Fruit fly (Drosophila melanogaster) whole organism, embryonic: Measurements from ENCODE around the gene ovm.

Experiments used
- Adf1 ChIP-seq: fragments of 200-800 bp; sonication (Bioruptor generic); IDR thresholded peaks from 2 replicates; pipeline ENCODE4 v1.3.6; 2022; ENCODE audit warnings: missing biosample characterization, missing genetic modification characterization
- Antp ChIP-seq: fragments of 200-800 bp; sonication (Bioruptor generic); optimal IDR thresholded peaks from 3 replicates; lab custom pipeline; 2016; ENCODE audit warnings: missing biosample characterization, missing genetic modification characterization
- B-H2 ChIP-seq: fragments of 200-800 bp; sonication (Bioruptor generic); optimal IDR thresholded peaks from 2 replicates; lab custom pipeline; 2018; ENCODE audit warnings: missing biosample characterization, mild to moderate bottlenecking, missing genetic modification characterization
- Bdp1 ChIP-seq: fragments of 200-800 bp; sonication (Bioruptor generic); optimal IDR thresholded peaks from 3 replicates; lab custom pipeline; 2016; ENCODE audit warnings: missing biosample characterization, missing genetic modification characterization
- CG10431 ChIP-seq: fragments of 200-800 bp; sonication (Bioruptor generic); optimal IDR thresholded peaks from 3 replicates; lab custom pipeline; 2018; ENCODE audit warnings: missing biosample characterization, mild to moderate bottlenecking, missing genetic modification characterization
- CG12744 ChIP-seq: fragments of 200-800 bp; sonication (Bioruptor generic); optimal IDR thresholded peaks from 2 replicates; lab custom pipeline; 2016; ENCODE audit warnings: missing biosample characterization, missing genetic modification characterization
- CG13424 ChIP-seq: fragments of 200-800 bp; sonication (Bioruptor generic); optimal IDR thresholded peaks from 2 replicates; lab custom pipeline; 2019; ENCODE audit warnings: missing biosample characterization, mild to moderate bottlenecking, missing genetic modification characterization, moderate library complexity
- CG15514 ChIP-seq: fragments of 200-800 bp; sonication (Bioruptor generic); optimal IDR thresholded peaks from 3 replicates; lab custom pipeline; 2017; ENCODE audit warnings: missing biosample characterization, missing genetic modification characterization, mild to moderate bottlenecking, moderate library complexity, missing genetic modification reagents
- CG17385 ChIP-seq: fragments of 200-800 bp; sonication (Bioruptor generic); optimal IDR thresholded peaks from 3 replicates; lab custom pipeline; 2018; ENCODE audit warnings: missing biosample characterization, mild to moderate bottlenecking, missing genetic modification characterization
- CG18262 ChIP-seq: fragments of 200-800 bp; optimal IDR thresholded peaks from 3 replicates; lab custom pipeline; 2019; ENCODE audit warnings: missing biosample characterization, mild to moderate bottlenecking, missing genetic modification characterization, moderate library complexity
- CG2712 ChIP-seq: fragments of 200-800 bp; optimal IDR thresholded peaks from 3 replicates; lab custom pipeline; 2019; ENCODE audit warnings: missing biosample characterization, mild to moderate bottlenecking, missing genetic modification characterization, moderate library complexity
- CG30431 ChIP-seq: fragments of 200-800 bp; sonication (Bioruptor generic); optimal IDR thresholded peaks from 2 replicates; lab custom pipeline; 2017; ENCODE audit warnings: missing biosample characterization, missing genetic modification characterization
- CG31365 ChIP-seq: fragments of 200-800 bp; sonication (Bioruptor generic); optimal IDR thresholded peaks from 2 replicates; lab custom pipeline; 2018; ENCODE audit warnings: missing biosample characterization, mild to moderate bottlenecking, missing genetic modification characterization
- CG32767 ChIP-seq: fragments of 200-800 bp; sonication (Bioruptor generic); IDR thresholded peaks from 2 replicates; pipeline ENCODE4 v1.3.6; 2022; ENCODE audit warnings: missing biosample characterization, missing genetic modification characterization
- CG3407 ChIP-seq: fragments of 200-800 bp; sonication (Bioruptor generic); optimal IDR thresholded peaks from 2 replicates; lab custom pipeline; 2018; ENCODE audit warnings: missing biosample characterization, mild to moderate bottlenecking, missing genetic modification characterization
- CG34376 ChIP-seq: fragments of 200-800 bp; sonication (Bioruptor generic); optimal IDR thresholded peaks from 2 replicates; lab custom pipeline; 2018; ENCODE audit warnings: missing biosample characterization, mild to moderate bottlenecking, missing genetic modification characterization
- CG7357 ChIP-seq: fragments of 200-800 bp; sonication (Bioruptor generic); IDR thresholded peaks from 3 replicates; pipeline ENCODE4 v1.3.6; 2022; ENCODE audit warnings: missing biosample characterization, missing genetic modification characterization
- CG7839 ChIP-seq: fragments of 200-800 bp; sonication (Bioruptor generic); optimal IDR thresholded peaks from 3 replicates; lab custom pipeline; 2018; ENCODE audit warnings: missing biosample characterization, mild to moderate bottlenecking, missing genetic modification characterization, moderate library complexity
- CG9437 ChIP-seq: fragments of 200-800 bp; sonication (Bioruptor generic); optimal IDR thresholded peaks from 2 replicates; lab custom pipeline; 2018; ENCODE audit warnings: missing biosample characterization, mild to moderate bottlenecking, missing genetic modification characterization
- CG9817 ChIP-seq: fragments of 200-800 bp; sonication (Bioruptor generic); optimal IDR thresholded peaks from 2 replicates; lab custom pipeline; 2018; ENCODE audit warnings: missing biosample characterization, mild to moderate bottlenecking, missing genetic modification characterization, moderate library complexity
- CG9876 ChIP-seq: fragments of 200-800 bp; sonication (Bioruptor generic); optimal IDR thresholded peaks from 2 replicates; lab custom pipeline; 2016; ENCODE audit warnings: missing biosample characterization, missing genetic modification characterization
- CG9932 ChIP-seq: fragments of 200-800 bp; sonication (Bioruptor generic); IDR thresholded peaks from 2 replicates; pipeline ENCODE4 v1.3.6; 2022; ENCODE audit warnings: missing biosample characterization, missing genetic modification characterization
- CoRest ChIP-seq: fragments of 200-800 bp; sonication (Bioruptor generic); optimal IDR thresholded peaks from 3 replicates; lab custom pipeline; 2018; ENCODE audit warnings: missing biosample characterization, mild to moderate bottlenecking, missing genetic modification characterization, moderate library complexity
- Dref ChIP-seq: fragments of 200-800 bp; sonication (Bioruptor generic); IDR thresholded peaks from 2 replicates; pipeline ENCODE4 v1.3.6; 2022; ENCODE audit warnings: missing biosample characterization, missing genetic modification characterization
- Eip74EF ChIP-seq, 2 experiments: fragments of 200-800 bp in 1 of 2; fragments of >200 bp in 1 of 2; sonication (Bioruptor generic) in 1 of 2; optimal IDR thresholded peaks; 2 replicates each; lab custom pipeline; 2017 to 2019; ENCODE audit warnings: missing biosample characterization in 2 of 2, missing genetic modification characterization in 2 of 2, mild to moderate bottlenecking in 1 of 2, moderate library complexity in 1 of 2
- H15 ChIP-seq: fragments of 200-800 bp; sonication (Bioruptor generic); IDR thresholded peaks from 3 replicates; pipeline ENCODE4 v1.3.6; 2022; ENCODE audit warnings: missing biosample characterization, missing genetic modification characterization
- H2.0 ChIP-seq: fragments of 200-800 bp; sonication (Bioruptor generic); IDR thresholded peaks from 2 replicates; pipeline ENCODE4 v1.3.6; 2022; ENCODE audit warnings: missing biosample characterization, missing genetic modification characterization
- Hey ChIP-seq: fragments of 200-800 bp; sonication (Bioruptor generic); optimal IDR thresholded peaks from 3 replicates; lab custom pipeline; 2018; ENCODE audit warnings: missing biosample characterization, mild to moderate bottlenecking, missing genetic modification characterization
- Hmr ChIP-seq: fragments of 200-800 bp; sonication (Bioruptor generic); optimal IDR thresholded peaks from 3 replicates; lab custom pipeline; 2017; ENCODE audit warnings: mild to moderate bottlenecking, missing biosample characterization, missing genetic modification reagents, missing genetic modification characterization
- Lhr ChIP-seq: fragments of 200-800 bp; sonication (Bioruptor generic); optimal IDR thresholded peaks from 3 replicates; lab custom pipeline; 2017; ENCODE audit warnings: mild to moderate bottlenecking, missing biosample characterization, missing genetic modification reagents, missing genetic modification characterization
- NC2α ChIP-seq: fragments of 200-800 bp; sonication (Bioruptor generic); optimal IDR thresholded peaks from 2 replicates; lab custom pipeline; 2016; ENCODE audit warnings: missing biosample characterization, missing genetic modification characterization
- NC2β ChIP-seq: fragments of 200-800 bp; sonication (Bioruptor generic); optimal IDR thresholded peaks from 2 replicates; lab custom pipeline; 2016; ENCODE audit warnings: missing biosample characterization, missing genetic modification characterization
- NK7.1 ChIP-seq: fragments of 200-800 bp; sonication (Bioruptor generic); optimal IDR thresholded peaks from 3 replicates; lab custom pipeline; 2016; ENCODE audit warnings: missing biosample characterization, missing genetic modification characterization
- Oli ChIP-seq: fragments of 200-800 bp; sonication (Bioruptor generic); optimal IDR thresholded peaks from 2 replicates; lab custom pipeline; 2018; ENCODE audit warnings: missing biosample characterization, mild to moderate bottlenecking, missing genetic modification characterization, moderate library complexity
- Optix ChIP-seq: fragments of 200-800 bp; sonication (Bioruptor generic); IDR thresholded peaks from 3 replicates; pipeline ENCODE4 v1.3.6; 2022; ENCODE audit warnings: missing biosample characterization, missing genetic modification characterization
- Rx ChIP-seq: fragments of 200-800 bp; sonication (Bioruptor generic); IDR thresholded peaks from 2 replicates; pipeline ENCODE4 v1.3.6; 2022; ENCODE audit warnings: missing biosample characterization, missing genetic modification characterization
- TFAM ChIP-seq: fragments of 200-800 bp; sonication (Bioruptor generic); optimal IDR thresholded peaks from 2 replicates; lab custom pipeline; 2017; ENCODE audit warnings: missing biosample characterization, missing genetic modification characterization, inconsistent platforms
- YL-1 ChIP-seq: fragments of 200-800 bp; sonication (Bioruptor generic); optimal IDR thresholded peaks from 3 replicates; lab custom pipeline; 2017; ENCODE audit warnings: missing biosample characterization, mild to moderate bottlenecking, missing genetic modification characterization
- chif ChIP-seq, 2 experiments: fragments of 200-800 bp; sonication (Bioruptor generic); optimal IDR thresholded peaks; 3 replicates each; lab custom pipeline; 2016; ENCODE audit warnings: missing biosample characterization in 2 of 2, missing genetic modification characterization in 2 of 2
- corto ChIP-seq: fragments of 200-800 bp; sonication (Bioruptor generic); optimal IDR thresholded peaks from 2 replicates; lab custom pipeline; 2016; ENCODE audit warnings: missing biosample characterization, mild to moderate bottlenecking, missing genetic modification characterization, moderate library complexity
- dmrt11E ChIP-seq: fragments of 200-800 bp; sonication (Bioruptor generic); optimal IDR thresholded peaks from 3 replicates; lab custom pipeline; 2018; ENCODE audit warnings: missing biosample characterization, mild to moderate bottlenecking, missing genetic modification characterization, moderate library complexity
- fd3F ChIP-seq: fragments of 200-800 bp; sonication (Bioruptor generic); optimal IDR thresholded peaks from 2 replicates; lab custom pipeline; 2018; ENCODE audit warnings: missing biosample characterization, mild to moderate bottlenecking, missing genetic modification characterization, moderate library complexity
- fu2 ChIP-seq: fragments of 200-800 bp; sonication (Bioruptor generic); optimal IDR thresholded peaks from 2 replicates; lab custom pipeline; 2016; ENCODE audit warnings: missing biosample characterization, missing genetic modification characterization
- gfzf ChIP-seq: fragments of 200-800 bp; sonication (Bioruptor generic); optimal IDR thresholded peaks from 2 replicates; lab custom pipeline; 2016; ENCODE audit warnings: missing biosample characterization, mild to moderate bottlenecking, missing genetic modification characterization, moderate library complexity
- ham ChIP-seq: fragments of 200-800 bp; sonication (Bioruptor generic); IDR thresholded peaks from 2 replicates; pipeline ENCODE4 v1.3.6; 2022; ENCODE audit warnings: missing biosample characterization, missing genetic modification characterization
- her ChIP-seq: fragments of 200-800 bp; sonication (Bioruptor generic); optimal IDR thresholded peaks from 2 replicates; lab custom pipeline; 2016; ENCODE audit warnings: missing biosample characterization, missing genetic modification characterization
- ind ChIP-seq: fragments of 200-800 bp; sonication (Bioruptor generic); optimal IDR thresholded peaks from 3 replicates; lab custom pipeline; 2016; ENCODE audit warnings: missing biosample characterization, missing genetic modification characterization
- lab ChIP-seq: fragments of 200-800 bp; sonication (Bioruptor generic); optimal IDR thresholded peaks from 3 replicates; lab custom pipeline; 2017; ENCODE audit warnings: missing biosample characterization, missing genetic modification characterization, mild to moderate bottlenecking, moderate library complexity, missing genetic modification reagents
- luna ChIP-seq: fragments of 200-800 bp; sonication (Bioruptor generic); optimal IDR thresholded peaks from 2 replicates; lab custom pipeline; 2016; ENCODE audit warnings: missing biosample characterization, missing genetic modification characterization
- pfk ChIP-seq: fragments of 200-800 bp; sonication (Bioruptor generic); optimal IDR thresholded peaks from 2 replicates; lab custom pipeline; 2018; ENCODE audit warnings: missing biosample characterization, mild to moderate bottlenecking, missing genetic modification characterization, moderate library complexity
- unc-4 ChIP-seq: fragments of 200-800 bp; sonication (Bioruptor generic); IDR thresholded peaks from 2 replicates; pipeline ENCODE4 v1.3.6; 2022; ENCODE audit warnings: missing biosample characterization, missing genetic modification characterization; ENCODE audit not compliant: partially characterized antibody

The ovm gene

DNA sequence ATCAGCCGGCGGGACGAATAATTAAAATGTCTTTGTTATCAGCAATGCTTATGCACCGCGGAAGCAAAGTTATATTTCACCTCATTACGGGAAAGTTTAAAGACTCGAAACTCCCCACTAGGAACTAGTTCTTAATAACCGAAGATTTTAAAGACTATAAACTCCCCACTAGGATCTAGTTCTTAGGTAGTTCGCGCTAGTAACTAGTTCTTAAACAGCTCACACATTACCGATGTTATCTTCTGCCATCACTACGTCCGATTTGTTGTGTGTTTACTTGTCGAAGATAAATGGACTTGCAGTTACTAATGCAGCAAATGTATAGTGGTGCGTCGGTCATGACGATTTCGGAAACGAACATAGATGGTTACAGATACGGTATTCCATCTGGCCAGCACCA is 2.3 kb upstream of the ovm start, which contains the start of the genes CG31974 and CG11454 (continued):
- TF ChIP-seq Adf1 (GFP tag; lab: Robert Waterston, UW), result no peak
- TF ChIP-seq ham (GFP tag; lab: Robert Waterston, UW), result no peak
- peak; percentile 56 for TF ChIP-seq B-H2 (GFP tag; lab: Kevin White, UChicago)
- TF ChIP-seq YL-1, result peak; percentile 38
- peak; percentile 4 for TF ChIP-seq CoRest (tag; lab: Kevin White, UChicago)
- no peak for TF ChIP-seq H2.0 (GFP tag; lab: Robert Waterston, UW)
- TF ChIP-seq her, result peak; percentile 69
- TF ChIP-seq fu2, result no peak
- peak in 1 of 2 experiments; percentile 69 for TF ChIP-seq Eip74EF (GFP tag; optimal IDR thresholded peaks at IDR 0.05; lab: Kevin White, UChicago)
- no peak for TF ChIP-seq Oli (tag; lab: Kevin White, UChicago)
- TF ChIP-seq Bdp1, result no peak
- no peak for TF ChIP-seq CG7839
- TF ChIP-seq NC2β (GFP tag; lab: Kevin White, UChicago), result no peak
- no peak for TF ChIP-seq pfk (GFP tag; lab: Kevin White, UChicago)
- no peak for TF ChIP-seq CG13424 (tag; lab: Kevin White, UChicago)
- TF ChIP-seq H15 (GFP tag; lab: Robert Waterston, UW), result no peak
- TF ChIP-seq CG9817, result no peak
- TF ChIP-seq CG9876 (GFP tag; lab: Kevin White, UChicago), result no peak
- TF ChIP-seq chif (GFP tag; optimal IDR thresholded peaks at IDR 0.05; lab: Kevin White, UChicago), result no peak
- peak; percentile 7 for TF ChIP-seq Hmr (GFP tag; lab: Kevin White, UChicago)
- no peak for TF ChIP-seq CG10431 (GFP tag; lab: Kevin White, UChicago)
- TF ChIP-seq lab (GFP tag; lab: Kevin White, UChicago), result peak; percentile 33
- TF ChIP-seq TFAM, result no peak
- no peak for TF ChIP-seq NC2α (GFP tag; lab: Kevin White, UChicago)
- peak; percentile 4 for TF ChIP-seq CG34376 (GFP tag; lab: Kevin White, UChicago)
- no peak for TF ChIP-seq ind (GFP tag; lab: Kevin White, UChicago)
- TF ChIP-seq CG32767, result no peak
- TF ChIP-seq Dref (GFP tag; lab: Robert Waterston, UW), result peak; percentile 44
- no peak for TF ChIP-seq fd3F (GFP tag; lab: Kevin White, UChicago)
- TF ChIP-seq Rx (GFP tag; lab: Robert Waterston, UW), result no peak
- TF ChIP-seq CG3407 (GFP tag; lab: Kevin White, UChicago), result no peak
- no peak for TF ChIP-seq CG30431 (GFP tag; lab: Kevin White, UChicago)
- TF ChIP-seq CG17385 (GFP tag; lab: Kevin White, UChicago), result no peak
- peak; percentile 30; the same call in 1 of the 2 replicates for TF ChIP-seq CG9932 (GFP tag; lab: Robert Waterston, UW)
- no peak for TF ChIP-seq corto (GFP tag; lab: Kevin White, UChicago)
- TF ChIP-seq Hey (tag; lab: Kevin White, UChicago), result no peak
- TF ChIP-seq Lhr (GFP tag; lab: Kevin White, UChicago), result peak; percentile 37
- TF ChIP-seq CG2712 (tag; lab: Kevin White, UChicago), result peak; percentile 3
- TF ChIP-seq CG31365 (tag; lab: Kevin White, UChicago), result no peak
- TF ChIP-seq NK7.1 (GFP tag; lab: Kevin White, UChicago), result no peak
- no peak for TF ChIP-seq Antp (GFP tag; lab: Kevin White, UChicago)
- no peak for TF ChIP-seq CG7357 (GFP tag; lab: Robert Waterston, UW)
- no peak for TF ChIP-seq dmrt11E
- no peak for TF ChIP-seq CG9437
- TF ChIP-seq unc-4 (GFP tag; lab: Robert Waterston, UW), result peak; percentile 95
- no peak for TF ChIP-seq luna (GFP tag; lab: Kevin White, UChicago)
- TF ChIP-seq CG18262 (tag; lab: Kevin White, UChicago), result no peak
- TF ChIP-seq Optix (GFP tag; lab: Robert Waterston, UW), result no peak
- TF ChIP-seq CG15514 (GFP tag; lab: Kevin White, UChicago), result peak; percentile 100
- TF ChIP-seq gfzf, result peak; percentile 14
- no peak for TF ChIP-seq CG12744 (GFP tag; lab: Kevin White, UChicago)
